Worm (Caenorhabditis elegans) whole organism, L4 larva: ENCODE measurements around the gene arrd-3.

Experiments used
- ama-1 ChIP-seq: fragments of 150-350 bp; optimal IDR thresholded peaks from 2 replicates; lab custom pipeline; 2014; ENCODE audit warnings: inconsistent platforms, mixed read lengths
- arid-1 ChIP-seq: fragments of 200-800 bp; sonication (Bioruptor generic); conservative IDR thresholded peaks from 2 replicates; pipeline ENCODE4 v1.3.6; 2022; ENCODE audit warnings: missing genetic modification reagents, missing genetic modification characterization, missing compliant biosample characterization
- daf-12 ChIP-seq: fragments of 150-350 bp; optimal IDR thresholded peaks from 2 replicates; lab custom pipeline; 2014; ENCODE audit warnings: missing biosample characterization, missing genetic modification reagents, missing genetic modification characterization
- dmd-9 ChIP-seq: fragments of 200-800 bp; sonication (Bioruptor generic); IDR thresholded peaks from 2 replicates; pipeline ENCODE4 v1.3.6; 2022; ENCODE audit warnings: missing genetic modification reagents, missing genetic modification characterization, missing compliant biosample characterization
- spr-3 ChIP-seq: fragments of 200-800 bp; sonication (Bioruptor generic); optimal IDR thresholded peaks from 2 replicates; lab custom pipeline; 2018; ENCODE audit warnings: mild to moderate bottlenecking, missing genetic modification characterization, missing compliant biosample characterization

ce11 chrII:9436009-9436408 is 23.7 kb downstream of the arrd-3 start, which contains the start of gene kin-16:
- TF ChIP-seq daf-12 (tag; lab: Kevin White, UChicago) (no peak), dmd-9 (GFP tag; lab: Robert Waterston, UW) (no peak), spr-3 (GFP tag; lab: Kevin White, UChicago) (no peak), ama-1 (lab: Kevin White, UChicago) (no peak), arid-1 (GFP tag; lab: Robert Waterston, UW) (no peak)
